Fruit fly (Drosophila melanogaster) whole organism, prepupa: ENCODE measurements around the gene CG13297.
A peak's percentile ranks its signal among the peaks of the same experiment; 100 is the strongest.
"Not testable (repeated sequence)": the region's sequence is repeated elsewhere in the genome, so short reads cannot be mapped to it uniquely, and the experiment has no call there.

Experiments
- CG10631 ChIP-seq: fragments of 200-800 bp; sonication (Bioruptor generic); optimal IDR thresholded peaks from 2 replicates; lab custom pipeline; 2016; ENCODE audit warnings: missing biosample characterization, missing genetic modification characterization
- CG10669 ChIP-seq: fragments of 200-800 bp; sonication (Bioruptor generic); optimal IDR thresholded peaks from 3 replicates; lab custom pipeline; 2018; ENCODE audit warnings: missing biosample characterization, mild to moderate bottlenecking, missing genetic modification characterization, moderate library complexity
- CG11294 ChIP-seq: fragments of 200-800 bp; sonication (Bioruptor generic); IDR thresholded peaks from 2 replicates; pipeline ENCODE4 v1.3.6; 2022; ENCODE audit warnings: missing biosample characterization, missing genetic modification characterization
- CG11902 ChIP-seq: fragments of 200-800 bp; sonication (Bioruptor generic); optimal IDR thresholded peaks from 3 replicates; lab custom pipeline; 2016; ENCODE audit warnings: missing biosample characterization, missing genetic modification characterization
- CG15336 ChIP-seq: fragments of 200-800 bp; sonication (Bioruptor generic); IDR thresholded peaks from 2 replicates; pipeline ENCODE4 v1.3.6; 2022; ENCODE audit warnings: missing biosample characterization, missing genetic modification characterization
- CG1621 ChIP-seq: fragments of 200-800 bp; sonication (Bioruptor generic); optimal IDR thresholded peaks from 3 replicates; lab custom pipeline; 2018; ENCODE audit warnings: missing biosample characterization, mild to moderate bottlenecking, missing genetic modification characterization
- CG16779 ChIP-seq: fragments of 200-800 bp; sonication (Bioruptor generic); optimal IDR thresholded peaks from 3 replicates; lab custom pipeline; 2017; ENCODE audit warnings: missing biosample characterization, mild to moderate bottlenecking, missing genetic modification characterization
- CG3032 ChIP-seq: fragments of 200-800 bp; optimal IDR thresholded peaks from 2 replicates; lab custom pipeline; 2019; ENCODE audit warnings: missing biosample characterization, mild to moderate bottlenecking, missing genetic modification characterization, moderate library complexity
- CG31627 ChIP-seq: fragments of 200-800 bp; sonication (Bioruptor generic); optimal IDR thresholded peaks from 3 replicates; lab custom pipeline; 2016; ENCODE audit warnings: missing biosample characterization, missing genetic modification characterization
- CG34406 ChIP-seq: fragments of 200-800 bp; sonication (Bioruptor generic); optimal IDR thresholded peaks from 3 replicates; lab custom pipeline; 2016; ENCODE audit warnings: missing biosample characterization, missing genetic modification characterization
- CG3919 ChIP-seq: fragments of 200-800 bp; sonication (Bioruptor generic); optimal IDR thresholded peaks from 3 replicates; lab custom pipeline; 2016; ENCODE audit warnings: missing biosample characterization, missing genetic modification characterization
- CG6163 ChIP-seq: fragments of 200-800 bp; sonication (Bioruptor generic); IDR thresholded peaks from 3 replicates; pipeline ENCODE4 v1.3.6; 2022; ENCODE audit warnings: missing biosample characterization, missing genetic modification characterization
- CG6276 ChIP-seq: fragments of 200-800 bp; sonication (Bioruptor generic); optimal IDR thresholded peaks from 2 replicates; lab custom pipeline; 2017; ENCODE audit warnings: missing biosample characterization, mild to moderate bottlenecking, missing genetic modification characterization
- CG6854 ChIP-seq: fragments of 200-800 bp; sonication (Bioruptor generic); optimal IDR thresholded peaks from 2 replicates; lab custom pipeline; 2017; ENCODE audit warnings: missing biosample characterization, mild to moderate bottlenecking, missing genetic modification characterization
- CG8319 ChIP-seq: fragments of 200-800 bp; sonication (Bioruptor generic); optimal IDR thresholded peaks from 3 replicates; lab custom pipeline; 2016; ENCODE audit warnings: missing biosample characterization, missing genetic modification characterization
- CG8632 ChIP-seq: fragments of 200-800 bp; sonication (Bioruptor generic); optimal IDR thresholded peaks from 3 replicates; lab custom pipeline; 2016; ENCODE audit warnings: missing biosample characterization, missing genetic modification characterization
- Eip75B ChIP-seq: fragments of 200-800 bp; sonication (Bioruptor generic); optimal IDR thresholded peaks from 3 replicates; lab custom pipeline; 2016; ENCODE audit warnings: missing biosample characterization, missing genetic modification characterization
- Eip78C ChIP-seq: fragments of 200-800 bp; sonication (Bioruptor generic); peaks from one replicate; lab custom pipeline; 2016; ENCODE audit warnings: missing biosample characterization, missing genetic modification characterization
- Eip93F ChIP-seq: fragments of 200-800 bp; sonication (Bioruptor generic); optimal IDR thresholded peaks from 2 replicates; lab custom pipeline; 2016; ENCODE audit warnings: missing biosample characterization, mild to moderate bottlenecking, missing genetic modification characterization
- Ets96B ChIP-seq: fragments of 200-800 bp; optimal IDR thresholded peaks from 2 replicates; lab custom pipeline; 2019; ENCODE audit warnings: missing biosample characterization, mild to moderate bottlenecking, missing genetic modification characterization, moderate library complexity
- Gug ChIP-seq: fragments of 200-800 bp; sonication (Bioruptor generic); IDR thresholded peaks from 2 replicates; pipeline ENCODE4 v1.3.6; 2022; ENCODE audit warnings: missing biosample characterization, missing genetic modification characterization
- Hr39 ChIP-seq: fragments of 200-800 bp; sonication (Bioruptor generic); optimal IDR thresholded peaks from 2 replicates; lab custom pipeline; 2016; ENCODE audit warnings: missing biosample characterization, missing genetic modification characterization
- Hr4 ChIP-seq: fragments of 200-800 bp; sonication (Bioruptor generic); optimal IDR thresholded peaks from 3 replicates; lab custom pipeline; 2016; ENCODE audit warnings: missing biosample characterization, missing genetic modification characterization
- Lpt ChIP-seq: fragments of 200-800 bp; sonication (Bioruptor generic); optimal IDR thresholded peaks from 3 replicates; lab custom pipeline; 2016; ENCODE audit warnings: missing biosample characterization, missing genetic modification characterization
- Sox102F ChIP-seq: fragments of 200-800 bp; sonication (Bioruptor generic); optimal IDR thresholded peaks from 2 replicates; lab custom pipeline; 2016; ENCODE audit warnings: missing biosample characterization, mild to moderate bottlenecking, missing genetic modification characterization
- Sox14 ChIP-seq: fragments of 200-800 bp; sonication (Bioruptor generic); optimal IDR thresholded peaks from 3 replicates; lab custom pipeline; 2016; ENCODE audit warnings: missing biosample characterization, missing genetic modification characterization
- acj6 ChIP-seq: fragments of 200-800 bp; sonication (Bioruptor generic); optimal IDR thresholded peaks from 3 replicates; lab custom pipeline; 2016; ENCODE audit warnings: missing biosample characterization, missing genetic modification characterization
- cyc ChIP-seq: fragments of 200-800 bp; sonication (Bioruptor generic); optimal IDR thresholded peaks from 3 replicates; lab custom pipeline; 2016; ENCODE audit warnings: missing biosample characterization, missing genetic modification characterization
- esn ChIP-seq: fragments of 200-800 bp; sonication (Bioruptor generic); optimal IDR thresholded peaks from 2 replicates; lab custom pipeline; 2016; ENCODE audit warnings: missing biosample characterization, mild to moderate bottlenecking, missing genetic modification characterization, moderate library complexity
- fd59A ChIP-seq: fragments of 200-800 bp; sonication (Bioruptor generic); optimal IDR thresholded peaks from 2 replicates; lab custom pipeline; 2017; ENCODE audit warnings: missing biosample characterization, mild to moderate bottlenecking, missing genetic modification characterization, missing genetic modification reagents
- fd85E ChIP-seq: fragments of 200-800 bp; sonication (Bioruptor generic); optimal IDR thresholded peaks from 3 replicates; lab custom pipeline; 2016; ENCODE audit warnings: missing biosample characterization, missing genetic modification characterization
- fkh ChIP-seq: fragments of 200-800 bp; sonication (Bioruptor generic); optimal IDR thresholded peaks from 3 replicates; lab custom pipeline; 2017; ENCODE audit warnings: missing biosample characterization, mild to moderate bottlenecking, missing genetic modification characterization, moderate library complexity
- lz ChIP-seq: fragments of 200-800 bp; sonication (Bioruptor generic); optimal IDR thresholded peaks from 3 replicates; lab custom pipeline; 2016; ENCODE audit warnings: missing biosample characterization, missing genetic modification characterization
- pdm3 ChIP-seq: fragments of 200-800 bp; sonication (Bioruptor generic); optimal IDR thresholded peaks from 3 replicates; lab custom pipeline; 2016; ENCODE audit warnings: missing biosample characterization, missing genetic modification characterization
- spab ChIP-seq: fragments of 200-800 bp; sonication (Bioruptor generic); optimal IDR thresholded peaks from 2 replicates; lab custom pipeline; 2017; ENCODE audit warnings: missing biosample characterization, mild to moderate bottlenecking, missing genetic modification characterization, missing genetic modification reagents
- topi ChIP-seq: fragments of 200-800 bp; sonication (Bioruptor generic); optimal IDR thresholded peaks from 3 replicates; lab custom pipeline; 2016; ENCODE audit warnings: missing biosample characterization, missing genetic modification characterization
- vri ChIP-seq: fragments of 200-800 bp; sonication (Bioruptor generic); optimal IDR thresholded peaks from 3 replicates; lab custom pipeline; 2016; ENCODE audit warnings: missing biosample characterization, mild to moderate bottlenecking, missing genetic modification characterization

The CG13297 gene

DNA sequence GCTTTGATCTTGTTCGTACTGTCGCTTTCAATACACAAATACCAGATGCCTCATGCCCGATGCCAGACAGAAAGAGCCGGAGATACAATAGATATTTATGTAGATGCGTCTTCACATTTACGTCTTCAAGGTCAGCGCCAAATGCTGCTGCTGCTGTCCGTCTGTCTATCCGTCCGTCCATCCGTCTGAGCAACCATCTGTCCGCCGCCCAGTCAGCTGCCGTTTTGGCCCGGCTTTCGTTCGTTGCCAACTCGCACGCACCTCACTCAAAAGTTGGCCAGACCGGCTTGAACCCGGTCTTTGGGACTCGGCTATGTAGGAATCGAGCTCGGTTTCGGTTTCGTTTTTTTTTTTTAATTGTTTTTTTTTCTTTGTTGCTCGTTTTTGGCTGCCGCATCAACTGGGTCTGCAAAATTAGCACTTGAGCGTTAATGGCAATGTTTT, 2.2 kb downstream of the CG13297 start (continued):
- no peak for TF ChIP-seq Gug (GFP tag; lab: Robert Waterston, UW)
- TF ChIP-seq vri (GFP tag; lab: Kevin White, UChicago) = no peak
- TF ChIP-seq Eip75B (GFP tag; lab: Kevin White, UChicago) = peak; percentile 53
- TF ChIP-seq acj6 (GFP tag; lab: Kevin White, UChicago) = no peak
- TF ChIP-seq fd59A (GFP tag; lab: Kevin White, UChicago) = peak; percentile 20
- TF ChIP-seq CG11294 = no peak
- TF ChIP-seq topi (GFP tag; lab: Kevin White, UChicago) = no peak
- peak; percentile 82 for TF ChIP-seq CG6163 (GFP tag; lab: Robert Waterston, UW)
- TF ChIP-seq CG1621 = peak; percentile 57
- no peak for TF ChIP-seq Hr4 (GFP tag; lab: Kevin White, UChicago)
- TF ChIP-seq CG10669 (GFP tag; lab: Kevin White, UChicago) = peak; percentile 25
- TF ChIP-seq pdm3 (GFP tag; lab: Kevin White, UChicago) = peak; percentile 15
- TF ChIP-seq Eip93F (GFP tag; lab: Kevin White, UChicago) = no peak
- TF ChIP-seq fkh (GFP tag; lab: Kevin White, UChicago) = no peak
- TF ChIP-seq CG8319 = no peak
- peak; percentile 76 for TF ChIP-seq CG6276 (GFP tag; lab: Kevin White, UChicago)
- peak; percentile 42 for TF ChIP-seq CG3032 (tag; lab: Kevin White, UChicago)
- no peak for TF ChIP-seq CG31627 (GFP tag; lab: Kevin White, UChicago)
- TF ChIP-seq Sox14 (GFP tag; lab: Kevin White, UChicago) = no peak
- TF ChIP-seq Hr39 (GFP tag; lab: Kevin White, UChicago) = no peak
- peak; percentile 63 for TF ChIP-seq CG16779 (tag; lab: Kevin White, UChicago)

DNA sequence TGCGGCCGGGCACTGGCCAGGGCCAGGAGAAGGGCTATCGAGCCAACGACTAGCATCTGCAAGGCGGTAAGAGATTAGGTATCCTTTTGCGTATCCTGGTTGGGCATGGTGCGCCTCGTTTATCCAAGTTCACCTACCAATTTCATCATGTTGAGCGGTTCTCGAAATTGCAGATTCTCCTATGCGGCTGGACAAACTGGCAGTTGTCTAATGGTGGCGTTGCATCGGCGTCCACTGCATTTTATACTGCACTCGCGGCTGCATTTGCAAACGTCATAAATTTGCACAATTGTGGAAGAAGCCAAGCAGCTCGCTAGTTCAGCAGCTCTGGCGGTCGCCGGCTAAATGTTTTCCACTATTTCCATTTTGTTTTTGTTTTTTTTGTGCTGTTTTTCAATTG, 4.6 kb downstream of the CG13297 start, which contains the start of gene Acp65Aa:
Gene Acp65Aa, minus strand, starts transcription at position 215 of the 400 bp plus-strand sequence.
- TF ChIP-seq cyc (GFP tag; lab: Kevin White, UChicago) (no peak), CG11902 (no peak), spab (GFP tag; lab: Kevin White, UChicago) (no peak), pdm3 (GFP tag; lab: Kevin White, UChicago) (no peak), Lpt (GFP tag; lab: Kevin White, UChicago) (no peak), CG10631 (GFP tag; lab: Kevin White, UChicago) (no peak), Sox102F (GFP tag; lab: Kevin White, UChicago) (no peak), CG3919 (GFP tag; lab: Kevin White, UChicago) (no peak), CG15336 (GFP tag; lab: Robert Waterston, UW) (no peak), lz (GFP tag; lab: Kevin White, UChicago) (no peak), CG31627 (GFP tag; lab: Kevin White, UChicago) (no peak), fd85E (GFP tag; lab: Kevin White, UChicago) (no peak), Ets96B (tag; lab: Kevin White, UChicago) (no peak)
- TF ChIP-seq, all 60 proteins: peak for 0

DNA sequence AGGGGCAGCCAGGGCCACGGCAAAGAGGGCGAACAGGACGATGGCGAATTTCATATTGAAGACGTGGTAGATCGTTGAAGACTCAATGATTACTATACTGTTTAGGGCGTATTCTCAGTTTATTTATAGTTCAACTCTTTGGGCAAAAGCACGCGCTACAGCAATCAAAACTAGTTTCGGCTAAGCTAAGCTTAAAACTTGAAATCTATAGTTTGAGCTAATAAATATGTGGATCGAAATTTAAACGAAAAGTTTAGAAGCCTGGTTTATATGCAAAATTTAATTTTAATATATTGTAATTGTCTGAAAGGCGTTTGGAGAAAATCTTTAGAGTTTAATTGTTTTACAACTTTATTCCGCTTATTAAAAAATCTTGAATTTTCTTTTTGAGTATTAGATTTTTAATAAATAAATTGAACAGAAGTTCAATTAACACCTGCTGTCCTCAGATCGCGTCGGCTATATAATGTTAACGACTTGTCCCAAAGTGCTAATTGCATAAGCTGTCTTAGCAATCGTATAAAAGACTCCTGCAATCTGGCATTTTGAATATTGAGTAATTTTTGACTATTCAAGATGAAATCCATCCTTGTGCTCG, 6.3 kb downstream of the CG13297 start, which contains the start of the genes Cpr65Ax2 and Lcp65Aa:
Gene Cpr65Ax2, minus strand, starts transcription at position 101 of the 598 bp plus-strand sequence.
Gene Lcp65Aa, plus strand, starts transcription at position 548 of the 598 bp plus-strand sequence.
- TF ChIP-seq CG10631, CG34406, CG8632 (GFP tag; lab: Kevin White, UChicago): not testable (repeated sequence)

DNA sequence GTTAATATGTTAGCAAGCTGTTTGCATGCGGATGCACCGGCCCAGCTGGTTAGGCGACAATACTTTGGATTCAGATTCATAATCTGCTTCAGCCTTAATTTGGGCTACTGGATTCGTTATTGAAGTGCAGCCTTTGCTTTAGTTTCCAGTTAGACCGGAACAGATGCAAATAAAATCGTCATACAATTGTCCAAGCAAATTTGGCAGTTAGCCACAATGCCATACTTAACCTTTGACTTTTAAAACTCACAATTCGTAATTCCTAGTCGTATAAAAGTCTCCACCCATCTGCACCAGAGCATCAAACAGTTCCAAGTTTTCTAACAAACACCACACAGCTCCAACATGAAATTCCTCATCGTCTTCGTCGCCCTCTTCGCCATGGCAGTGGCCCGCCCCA, 7.9 kb downstream of the CG13297 start, which contains the start of gene Lcp65Ab1:
Gene Lcp65Ab1, plus strand, starts transcription at position 301 of the 400 bp plus-strand sequence.
- not testable (repeated sequence) for TF ChIP-seq esn (GFP tag; lab: Kevin White, UChicago); CG6854; Eip78C (GFP tag; lab: Kevin White, UChicago)
